Fruit fly (Drosophila melanogaster): Measurements from ENCODE around the gene Acsf2.

The Acsf2 gene

DNA sequence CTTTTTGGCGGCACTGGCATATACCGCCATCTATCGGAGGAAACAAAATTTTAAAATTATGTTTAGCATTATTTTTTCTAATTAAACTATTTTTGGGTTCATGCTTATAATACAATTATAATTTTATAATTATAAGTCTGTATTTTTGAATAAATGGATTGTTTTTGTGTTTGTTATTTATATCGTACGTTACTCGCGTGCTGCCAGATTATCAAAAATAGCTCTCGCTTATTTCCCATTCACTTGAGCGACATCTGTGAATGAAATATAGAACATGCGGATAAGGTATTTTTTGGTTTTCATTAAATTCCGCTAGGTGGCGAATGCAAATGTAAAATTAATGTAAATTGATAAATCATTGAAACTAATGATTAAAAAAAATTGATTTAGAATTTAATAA lies 23.8 kb upstream of the Acsf2 start (continued):
- peak; percentile 2 for TF ChIP-seq CG7271 (tag; optimal IDR thresholded peaks at IDR 0.05)
- no peak for TF ChIP-seq Camta (GFP tag; optimal IDR thresholded peaks at IDR 0.05)
- no peak for TF ChIP-seq Tbp (GFP tag; optimal IDR thresholded peaks at IDR 0.05)
- TF ChIP-seq phol (tag; optimal IDR thresholded peaks at IDR 0.05), result peak; percentile 24
- TF ChIP-seq otp (GFP tag; IDR thresholded peaks at IDR 0.05), result no peak
- peak; percentile 53 for TF ChIP-seq CG14710 (tag; optimal IDR thresholded peaks at IDR 0.05)
- TF ChIP-seq Blimp-1 (GFP tag; optimal IDR thresholded peaks at IDR 0.05), result peak; percentile 17
- TF ChIP-seq Opbp (GFP tag; IDR thresholded peaks at IDR 0.05; ENCODE audit: partially characterized antibody), result peak; percentile 34; the same call in 1 of the 3 replicates
- 0 out of 2 replicates have a peak, but pooled peaks have one; percentile 41 for TF ChIP-seq CG42726 (GFP tag; IDR thresholded peaks at IDR 0.05; ENCODE audit: partially characterized antibody)
- peak; percentile 33 for TF ChIP-seq nmo (GFP tag; optimal IDR thresholded peaks at IDR 0.05)
- TF ChIP-seq Ssrp (tag; optimal IDR thresholded peaks at IDR 0.05), result peak; percentile 8
- TF ChIP-seq slbo (GFP tag; IDR thresholded peaks at IDR 0.05), result peak; percentile 61
- TF ChIP-seq Nf-YC (tag; optimal IDR thresholded peaks at IDR 0.05), result peak; percentile 38
- peak; percentile 58; the same call in 2 of the 3 replicates for TF ChIP-seq CG17361 (GFP tag; IDR thresholded peaks at IDR 0.05)
- TF ChIP-seq insv (GFP tag; optimal IDR thresholded peaks at IDR 0.05), result peak in 1 of 2 experiments; percentile 54
- TF ChIP-seq gsb (GFP tag; IDR thresholded peaks at IDR 0.05), result no peak
- no peak for TF ChIP-seq cwo (GFP tag; optimal IDR thresholded peaks at IDR 0.05)
- TF ChIP-seq prd (optimal IDR thresholded peaks at IDR 0.05), result no peak
- TF ChIP-seq prd (GFP tag; IDR thresholded peaks at IDR 0.05), result peak; percentile 19; the same call in 1 of the 3 replicates
- TF ChIP-seq Sox102F (GFP tag; optimal IDR thresholded peaks at IDR 0.05), result peak; percentile 31
- TF ChIP-seq CG2120 (GFP tag; optimal IDR thresholded peaks at IDR 0.05), result no peak
- 0 out of 2 replicates have a peak, but pooled peaks have one; percentile 11 for TF ChIP-seq vvl (GFP tag; IDR thresholded peaks at IDR 0.05)
- peak; percentile 2 for TF ChIP-seq Dp (GFP tag; optimal IDR thresholded peaks at IDR 0.05)
- TF ChIP-seq chif (GFP tag; optimal IDR thresholded peaks at IDR 0.05), result peak in 1 of 2 experiments; percentile 0
- peak; percentile 53 for TF ChIP-seq trem (tag; optimal IDR thresholded peaks at IDR 0.05)
- no peak for TF ChIP-seq Gsc (GFP tag; IDR thresholded peaks at IDR 0.05)
- TF ChIP-seq HLH3B (GFP tag; IDR thresholded peaks at IDR 0.05), result 0 out of 2 replicates have a peak, but pooled peaks have one; percentile 9
- TF ChIP-seq Optix (GFP tag; IDR thresholded peaks at IDR 0.05), result no peak
- TF ChIP-seq CG30431 (GFP tag; optimal IDR thresholded peaks at IDR 0.05), result no peak
- peak; percentile 42 for TF ChIP-seq CG30403 (GFP tag; optimal IDR thresholded peaks at IDR 0.05)
- peak; percentile 11 for TF ChIP-seq lilli (GFP tag; optimal IDR thresholded peaks at IDR 0.05)
- peak; percentile 32; the same call in 1 of the 2 replicates for TF ChIP-seq Rfx (GFP tag; IDR thresholded peaks at IDR 0.05)
- no peak for TF ChIP-seq bigmax (GFP tag; optimal IDR thresholded peaks at IDR 0.05)
- TF ChIP-seq Scr (GFP tag; IDR thresholded peaks at IDR 0.05; ENCODE audit: partially characterized antibody), result no peak
- TF ChIP-seq CG12391 (tag; optimal IDR thresholded peaks at IDR 0.05), result peak; percentile 44
- TF ChIP-seq CG7786 (GFP tag; optimal IDR thresholded peaks at IDR 0.05), result no peak
- TF ChIP-seq CG12659 (GFP tag; optimal IDR thresholded peaks at IDR 0.05), result no peak
- TF ChIP-seq amos (GFP tag; IDR thresholded peaks at IDR 0.05; ENCODE audit: partially characterized antibody), result no peak
- no peak for TF ChIP-seq shn (GFP tag; optimal IDR thresholded peaks at IDR 0.05)
- TF ChIP-seq D (optimal IDR thresholded peaks at IDR 0.05), result no peak
- no peak for TF ChIP-seq D (GFP tag; optimal IDR thresholded peaks at IDR 0.05)
- no peak for TF ChIP-seq slp2 (GFP tag; optimal IDR thresholded peaks at IDR 0.05)
- TF ChIP-seq CG9215 (GFP tag; IDR thresholded peaks at IDR 0.05), result no peak
- TF ChIP-seq cato (GFP tag; optimal IDR thresholded peaks at IDR 0.05; ENCODE audit: borderline replicate concordance), result no peak
- peak; percentile 42; the same call in 1 of the 2 replicates for TF ChIP-seq CG31441 (GFP tag; IDR thresholded peaks at IDR 0.05)
- TF ChIP-seq CG11085 (GFP tag; IDR thresholded peaks at IDR 0.05), result 0 out of 2 replicates have a peak, but pooled peaks have one; percentile 14
- peak; percentile 46 for TF ChIP-seq Dek (tag; optimal IDR thresholded peaks at IDR 0.05)
- no peak for TF ChIP-seq vfl (GFP tag; optimal IDR thresholded peaks at IDR 0.05)
- peak; percentile 58 for TF ChIP-seq CG11504 (tag; optimal IDR thresholded peaks at IDR 0.05)
- no peak for TF ChIP-seq ase (GFP tag; IDR thresholded peaks at IDR 0.05)
- TF ChIP-seq rib (GFP tag; IDR thresholded peaks at IDR 0.05), result no peak

All from whole organism, embryonic.